Fruit fly (Drosophila melanogaster) whole organism, prepupa: Measurements from ENCODE around the gene CG31465.

Experiments used
- Blimp-1 ChIP-seq: fragments of 200-800 bp; sonication (Bioruptor generic); optimal IDR thresholded peaks from 3 replicates; lab custom pipeline; 2017; ENCODE audit warnings: missing biosample characterization, missing genetic modification characterization, mild to moderate bottlenecking, moderate library complexity, missing genetic modification reagents
- CG10669 ChIP-seq: fragments of 200-800 bp; sonication (Bioruptor generic); optimal IDR thresholded peaks from 3 replicates; lab custom pipeline; 2018; ENCODE audit warnings: missing biosample characterization, mild to moderate bottlenecking, missing genetic modification characterization, moderate library complexity
- CG11294 ChIP-seq: fragments of 200-800 bp; sonication (Bioruptor generic); IDR thresholded peaks from 2 replicates; pipeline ENCODE4 v1.3.6; 2022; ENCODE audit warnings: missing biosample characterization, missing genetic modification characterization
- CG11902 ChIP-seq: fragments of 200-800 bp; sonication (Bioruptor generic); optimal IDR thresholded peaks from 3 replicates; lab custom pipeline; 2016; ENCODE audit warnings: missing biosample characterization, missing genetic modification characterization
- CG15336 ChIP-seq: fragments of 200-800 bp; sonication (Bioruptor generic); IDR thresholded peaks from 2 replicates; pipeline ENCODE4 v1.3.6; 2022; ENCODE audit warnings: missing biosample characterization, missing genetic modification characterization
- CG1621 ChIP-seq: fragments of 200-800 bp; sonication (Bioruptor generic); optimal IDR thresholded peaks from 3 replicates; lab custom pipeline; 2018; ENCODE audit warnings: missing biosample characterization, mild to moderate bottlenecking, missing genetic modification characterization
- CG16779 ChIP-seq: fragments of 200-800 bp; sonication (Bioruptor generic); optimal IDR thresholded peaks from 3 replicates; lab custom pipeline; 2017; ENCODE audit warnings: missing biosample characterization, mild to moderate bottlenecking, missing genetic modification characterization
- CG3032 ChIP-seq: fragments of 200-800 bp; optimal IDR thresholded peaks from 2 replicates; lab custom pipeline; 2019; ENCODE audit warnings: missing biosample characterization, mild to moderate bottlenecking, missing genetic modification characterization, moderate library complexity
- CG31627 ChIP-seq: fragments of 200-800 bp; sonication (Bioruptor generic); optimal IDR thresholded peaks from 3 replicates; lab custom pipeline; 2016; ENCODE audit warnings: missing biosample characterization, missing genetic modification characterization
- CG32006 ChIP-seq: fragments of 200-800 bp; sonication (Bioruptor generic); optimal IDR thresholded peaks from 3 replicates; lab custom pipeline; 2017; ENCODE audit warnings: missing biosample characterization, mild to moderate bottlenecking, missing genetic modification characterization
- CG34406 ChIP-seq: fragments of 200-800 bp; sonication (Bioruptor generic); optimal IDR thresholded peaks from 3 replicates; lab custom pipeline; 2016; ENCODE audit warnings: missing biosample characterization, missing genetic modification characterization
- CG3919 ChIP-seq: fragments of 200-800 bp; sonication (Bioruptor generic); optimal IDR thresholded peaks from 3 replicates; lab custom pipeline; 2016; ENCODE audit warnings: missing biosample characterization, missing genetic modification characterization
- CG4318 ChIP-seq: fragments of 200-800 bp; sonication (Bioruptor generic); optimal IDR thresholded peaks from 3 replicates; lab custom pipeline; 2017; ENCODE audit warnings: missing biosample characterization, mild to moderate bottlenecking, missing genetic modification characterization
- CG6163 ChIP-seq: fragments of 200-800 bp; sonication (Bioruptor generic); IDR thresholded peaks from 3 replicates; pipeline ENCODE4 v1.3.6; 2022; ENCODE audit warnings: missing biosample characterization, missing genetic modification characterization
- CG6792 ChIP-seq: fragments of 200-800 bp; sonication (Bioruptor generic); optimal IDR thresholded peaks from 3 replicates; lab custom pipeline; 2016; ENCODE audit warnings: missing biosample characterization, missing genetic modification characterization
- CG6854 ChIP-seq: fragments of 200-800 bp; sonication (Bioruptor generic); optimal IDR thresholded peaks from 2 replicates; lab custom pipeline; 2017; ENCODE audit warnings: missing biosample characterization, mild to moderate bottlenecking, missing genetic modification characterization
- CG7368 ChIP-seq: fragments of 200-800 bp; sonication (Bioruptor generic); optimal IDR thresholded peaks from 3 replicates; lab custom pipeline; 2016; ENCODE audit warnings: missing biosample characterization, missing genetic modification characterization
- CG8632 ChIP-seq: fragments of 200-800 bp; sonication (Bioruptor generic); optimal IDR thresholded peaks from 3 replicates; lab custom pipeline; 2016; ENCODE audit warnings: missing biosample characterization, missing genetic modification characterization
- CG9139 ChIP-seq: fragments of 200-800 bp; sonication (Bioruptor generic); optimal IDR thresholded peaks from 3 replicates; lab custom pipeline; 2017; ENCODE audit warnings: missing biosample characterization, mild to moderate bottlenecking, missing genetic modification characterization
- Eip75B ChIP-seq: fragments of 200-800 bp; sonication (Bioruptor generic); optimal IDR thresholded peaks from 3 replicates; lab custom pipeline; 2016; ENCODE audit warnings: missing biosample characterization, missing genetic modification characterization
- Ets96B ChIP-seq: fragments of 200-800 bp; optimal IDR thresholded peaks from 2 replicates; lab custom pipeline; 2019; ENCODE audit warnings: missing biosample characterization, mild to moderate bottlenecking, missing genetic modification characterization, moderate library complexity
- Gug ChIP-seq: fragments of 200-800 bp; sonication (Bioruptor generic); IDR thresholded peaks from 2 replicates; pipeline ENCODE4 v1.3.6; 2022; ENCODE audit warnings: missing biosample characterization, missing genetic modification characterization
- Hr39 ChIP-seq: fragments of 200-800 bp; sonication (Bioruptor generic); optimal IDR thresholded peaks from 2 replicates; lab custom pipeline; 2016; ENCODE audit warnings: missing biosample characterization, missing genetic modification characterization
- Hr4 ChIP-seq: fragments of 200-800 bp; sonication (Bioruptor generic); optimal IDR thresholded peaks from 3 replicates; lab custom pipeline; 2016; ENCODE audit warnings: missing biosample characterization, missing genetic modification characterization
- Met ChIP-seq: fragments of 200-800 bp; sonication (Bioruptor generic); optimal IDR thresholded peaks from 3 replicates; lab custom pipeline; 2016; ENCODE audit warnings: missing biosample characterization, missing genetic modification characterization
- OdsH ChIP-seq: fragments of 200-800 bp; sonication (Bioruptor generic); optimal IDR thresholded peaks from 3 replicates; lab custom pipeline; 2016; ENCODE audit warnings: missing biosample characterization, missing genetic modification characterization
- Smox ChIP-seq: fragments of 200-800 bp; sonication (Bioruptor generic); optimal IDR thresholded peaks from 3 replicates; lab custom pipeline; 2016; ENCODE audit warnings: missing biosample characterization, missing genetic modification characterization
- Sox102F ChIP-seq: fragments of 200-800 bp; sonication (Bioruptor generic); optimal IDR thresholded peaks from 2 replicates; lab custom pipeline; 2016; ENCODE audit warnings: missing biosample characterization, mild to moderate bottlenecking, missing genetic modification characterization
- Sox14 ChIP-seq: fragments of 200-800 bp; sonication (Bioruptor generic); optimal IDR thresholded peaks from 3 replicates; lab custom pipeline; 2016; ENCODE audit warnings: missing biosample characterization, missing genetic modification characterization
- Sox15 ChIP-seq: fragments of 200-800 bp; sonication (Bioruptor generic); optimal IDR thresholded peaks from 3 replicates; lab custom pipeline; 2016; ENCODE audit warnings: missing biosample characterization, missing genetic modification characterization
- achi ChIP-seq: fragments of 200-800 bp; sonication (Bioruptor generic); optimal IDR thresholded peaks from 3 replicates; lab custom pipeline; 2016; ENCODE audit warnings: missing biosample characterization, missing genetic modification characterization
- cyc ChIP-seq: fragments of 200-800 bp; sonication (Bioruptor generic); optimal IDR thresholded peaks from 3 replicates; lab custom pipeline; 2016; ENCODE audit warnings: missing biosample characterization, missing genetic modification characterization
- dac ChIP-seq: fragments of 200-800 bp; sonication (Bioruptor generic); optimal IDR thresholded peaks from 2 replicates; lab custom pipeline; 2017; ENCODE audit warnings: missing biosample characterization, mild to moderate bottlenecking, missing genetic modification characterization
- eg ChIP-seq: fragments of 200-800 bp; sonication (Bioruptor generic); IDR thresholded peaks from 3 replicates; pipeline ENCODE4 v1.3.6; 2022; ENCODE audit warnings: missing biosample characterization, missing genetic modification characterization
- esn ChIP-seq: fragments of 200-800 bp; sonication (Bioruptor generic); optimal IDR thresholded peaks from 2 replicates; lab custom pipeline; 2016; ENCODE audit warnings: missing biosample characterization, mild to moderate bottlenecking, missing genetic modification characterization, moderate library complexity
- fd85E ChIP-seq: fragments of 200-800 bp; sonication (Bioruptor generic); optimal IDR thresholded peaks from 3 replicates; lab custom pipeline; 2016; ENCODE audit warnings: missing biosample characterization, missing genetic modification characterization
- fkh ChIP-seq: fragments of 200-800 bp; sonication (Bioruptor generic); optimal IDR thresholded peaks from 3 replicates; lab custom pipeline; 2017; ENCODE audit warnings: missing biosample characterization, mild to moderate bottlenecking, missing genetic modification characterization, moderate library complexity
- net ChIP-seq: fragments of 200-800 bp; sonication (Bioruptor generic); optimal IDR thresholded peaks from 3 replicates; lab custom pipeline; 2016; ENCODE audit warnings: missing biosample characterization, missing genetic modification characterization
- salr ChIP-seq, 2 experiments: fragments of 200-800 bp; sonication (Bioruptor generic); optimal IDR thresholded peaks; 3 replicates each; lab custom pipeline; 2016 to 2018; ENCODE audit warnings: missing biosample characterization in 2 of 2, missing genetic modification characterization in 2 of 2, mild to moderate bottlenecking in 1 of 2
- spab ChIP-seq: fragments of 200-800 bp; sonication (Bioruptor generic); optimal IDR thresholded peaks from 2 replicates; lab custom pipeline; 2017; ENCODE audit warnings: missing biosample characterization, mild to moderate bottlenecking, missing genetic modification characterization, missing genetic modification reagents
- ss ChIP-seq, 2 experiments: fragments of 200-800 bp; sonication (Bioruptor generic); optimal IDR thresholded peaks; 2 replicates in 1 of 2; 3 replicates in 1 of 2; lab custom pipeline; 2017 to 2018; ENCODE audit warnings: mild to moderate bottlenecking in 2 of 2, missing biosample characterization in 2 of 2, missing genetic modification characterization in 2 of 2, moderate library complexity in 1 of 2
- topi ChIP-seq: fragments of 200-800 bp; sonication (Bioruptor generic); optimal IDR thresholded peaks from 3 replicates; lab custom pipeline; 2016; ENCODE audit warnings: missing biosample characterization, missing genetic modification characterization
- vri ChIP-seq: fragments of 200-800 bp; sonication (Bioruptor generic); optimal IDR thresholded peaks from 3 replicates; lab custom pipeline; 2016; ENCODE audit warnings: missing biosample characterization, mild to moderate bottlenecking, missing genetic modification characterization

The CG31465 gene

DNA sequence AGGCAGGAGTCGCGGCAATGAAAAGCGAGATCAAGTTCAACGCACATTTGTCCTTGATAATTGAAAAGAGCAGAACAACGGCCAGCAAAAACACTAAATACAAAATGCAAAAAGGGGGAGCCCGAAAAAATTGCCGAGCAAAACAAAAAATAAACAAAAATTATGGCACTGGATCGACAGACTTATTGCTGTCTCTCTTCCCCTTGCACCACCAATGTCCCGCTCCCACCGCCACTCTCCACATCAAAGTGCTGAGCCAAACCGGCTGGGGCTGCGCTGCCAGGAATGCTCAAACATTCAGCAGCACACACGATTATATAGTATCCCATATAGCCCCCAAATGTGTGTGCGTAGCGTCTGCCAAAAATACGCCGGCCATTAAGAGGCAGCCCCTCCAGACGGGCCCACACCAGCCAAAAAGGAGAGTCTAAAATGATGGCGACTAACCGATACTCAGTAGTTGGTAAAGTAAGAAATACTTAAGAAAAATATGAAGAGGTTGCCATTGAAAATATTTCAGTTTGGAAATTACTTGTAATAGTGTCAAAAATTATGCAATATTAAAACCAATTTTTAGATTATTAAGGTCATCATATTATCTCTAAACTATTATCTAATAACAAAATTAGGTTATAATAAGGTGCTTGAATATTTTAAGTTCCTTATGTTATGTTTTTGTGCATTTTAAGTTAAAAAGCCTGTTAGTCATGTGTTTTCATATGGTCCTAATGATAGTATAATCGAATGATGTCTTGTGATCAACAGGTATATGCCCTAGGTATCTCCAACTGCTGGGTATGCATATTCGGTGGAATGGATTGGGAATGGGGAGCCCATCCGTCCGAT is 41.0 kb downstream of the CG31465 start (continued):
- TF ChIP-seq spab: peak; percentile 85
- TF ChIP-seq Smox: peak; percentile 58
- TF ChIP-seq ss (GFP tag; optimal IDR thresholded peaks at IDR 0.05; lab: Kevin White, UChicago): peak; percentile 65 to 81
- TF ChIP-seq Sox15 (GFP tag; lab: Kevin White, UChicago): peak; percentile 57
- TF ChIP-seq CG16779 (tag; lab: Kevin White, UChicago): peak; percentile 19
- TF ChIP-seq CG6854 (GFP tag; lab: Kevin White, UChicago): no peak
- peak; percentile 75 for TF ChIP-seq CG34406 (GFP tag; lab: Kevin White, UChicago)
- TF ChIP-seq salr (GFP tag; optimal IDR thresholded peaks at IDR 0.05; lab: Kevin White, UChicago): peak in 1 of 2 experiments; percentile 62
- TF ChIP-seq CG31627 (GFP tag; lab: Kevin White, UChicago): peak; percentile 69
- peak; percentile 76 for TF ChIP-seq achi (GFP tag; lab: Kevin White, UChicago)
- TF ChIP-seq fd85E (GFP tag; lab: Kevin White, UChicago): no peak
- no peak for TF ChIP-seq Gug
- peak; percentile 80 for TF ChIP-seq topi (GFP tag; lab: Kevin White, UChicago)
- no peak for TF ChIP-seq dac (GFP tag; lab: Kevin White, UChicago)
- peak; percentile 32 for TF ChIP-seq CG1621
- no peak for TF ChIP-seq CG11294
- peak; percentile 77 for TF ChIP-seq Ets96B (tag; lab: Kevin White, UChicago)
- TF ChIP-seq, all 60 proteins: peak for 50

DNA sequence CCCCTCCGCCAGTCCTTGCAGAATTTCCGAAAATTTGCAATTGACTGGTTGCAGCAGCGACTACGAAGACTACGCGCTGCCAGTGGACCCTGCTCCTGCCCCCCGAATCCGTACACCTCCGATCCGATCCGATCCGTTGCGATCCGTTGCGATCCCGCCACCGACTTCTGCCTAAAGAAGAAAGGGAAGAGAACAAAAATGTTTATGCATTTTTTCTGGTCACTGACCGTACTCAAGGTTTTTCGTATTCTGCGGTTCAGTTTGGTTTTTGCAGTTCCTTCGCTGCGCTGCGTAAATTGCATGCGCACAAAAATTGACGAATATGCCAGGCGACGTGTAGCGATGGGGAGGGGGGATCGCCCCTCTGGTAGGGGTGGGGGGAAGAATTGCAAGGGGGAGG is 41.6 kb downstream of the CG31465 start:
- TF ChIP-seq Hr39 (no peak), Blimp-1 (GFP tag; lab: Kevin White, UChicago) (peak; percentile 45), dac (GFP tag; lab: Kevin White, UChicago) (no peak), achi (GFP tag; lab: Kevin White, UChicago) (no peak), CG11902 (GFP tag; lab: Kevin White, UChicago) (no peak), esn (GFP tag; lab: Kevin White, UChicago) (no peak), CG7368 (GFP tag; lab: Kevin White, UChicago) (no peak), CG3919 (GFP tag; lab: Kevin White, UChicago) (no peak), salr (GFP tag; optimal IDR thresholded peaks at IDR 0.05; lab: Kevin White, UChicago) (no peak), CG6792 (no peak), Ets96B (tag; lab: Kevin White, UChicago) (no peak), Smox (no peak), Met (GFP tag; lab: Kevin White, UChicago) (no peak), net (GFP tag; lab: Kevin White, UChicago) (no peak), CG6163 (0 out of 3 replicates have a peak, but pooled peaks have one; percentile 12), Sox14 (GFP tag; lab: Kevin White, UChicago) (no peak), fd85E (GFP tag; lab: Kevin White, UChicago) (no peak), eg (GFP tag; lab: Robert Waterston, UW) (no peak)

DNA sequence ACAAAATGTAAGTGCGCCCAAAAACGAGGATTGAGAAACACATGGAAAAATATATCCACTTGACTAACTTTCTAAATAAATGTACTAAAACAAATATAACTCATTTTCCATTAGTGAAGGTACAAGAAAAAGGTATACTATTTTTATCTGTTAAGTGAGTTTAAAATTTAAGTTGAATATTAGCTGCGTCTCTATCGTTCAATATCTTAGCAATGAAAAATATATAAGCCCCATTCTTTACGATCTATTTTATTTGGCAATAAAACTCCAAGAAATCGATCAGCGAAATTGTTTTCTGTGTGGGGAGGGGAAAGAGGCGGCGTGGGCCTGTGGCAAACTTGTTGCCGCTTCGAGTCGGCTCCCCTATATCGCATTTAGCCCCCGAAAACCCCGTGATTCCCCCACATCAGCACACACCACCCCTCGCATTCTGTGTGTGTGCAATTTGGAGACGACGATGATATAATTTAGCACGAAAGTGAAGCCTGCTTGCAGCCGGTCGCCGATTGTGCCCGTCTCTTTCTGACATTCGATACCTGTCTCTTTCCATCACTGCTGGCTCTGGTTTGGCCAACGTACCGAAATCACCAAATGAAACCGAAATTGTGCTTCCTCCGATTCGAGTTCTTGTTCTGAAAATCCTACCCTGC is 42.2 kb downstream of the CG31465 start:
- TF ChIP-seq CG1621: peak; percentile 77
- peak; percentile 95 for TF ChIP-seq CG3032 (tag; lab: Kevin White, UChicago)
- TF ChIP-seq Eip75B (GFP tag; lab: Kevin White, UChicago): peak; percentile 60
- TF ChIP-seq Smox: peak; percentile 14
- peak; percentile 76 for TF ChIP-seq OdsH (GFP tag; lab: Kevin White, UChicago)
- TF ChIP-seq salr (GFP tag; optimal IDR thresholded peaks at IDR 0.05; lab: Kevin White, UChicago): peak; percentile 73 to 79
- peak; percentile 25 for TF ChIP-seq cyc (GFP tag; lab: Kevin White, UChicago)
- peak; percentile 6 for TF ChIP-seq Hr4 (GFP tag; lab: Kevin White, UChicago)
- TF ChIP-seq Sox102F (GFP tag; lab: Kevin White, UChicago): no peak
- peak; percentile 82 for TF ChIP-seq CG9139
- no peak for TF ChIP-seq fkh (GFP tag; lab: Kevin White, UChicago)
- peak; percentile 68 for TF ChIP-seq CG32006 (GFP tag; lab: Kevin White, UChicago)
- peak; percentile 71 for TF ChIP-seq achi (GFP tag; lab: Kevin White, UChicago)
- peak; percentile 63 for TF ChIP-seq CG16779 (tag; lab: Kevin White, UChicago)
- TF ChIP-seq net (GFP tag; lab: Kevin White, UChicago): peak; percentile 61
- peak; percentile 50 for TF ChIP-seq topi (GFP tag; lab: Kevin White, UChicago)
- peak; percentile 53 for TF ChIP-seq Sox15 (GFP tag; lab: Kevin White, UChicago)
- TF ChIP-seq CG4318: peak; percentile 20
- TF ChIP-seq CG10669 (GFP tag; lab: Kevin White, UChicago): peak; percentile 89
- peak; percentile 93 for TF ChIP-seq Ets96B (tag; lab: Kevin White, UChicago)
- TF ChIP-seq CG15336 (GFP tag; lab: Robert Waterston, UW): peak; percentile 51
- peak; percentile 46; the same call in 2 of the 3 replicates for TF ChIP-seq CG6163
- peak; percentile 91 for TF ChIP-seq vri (GFP tag; lab: Kevin White, UChicago)
- no peak for TF ChIP-seq CG11294
- peak; percentile 71 for TF ChIP-seq CG8632 (GFP tag; lab: Kevin White, UChicago)
